Worm (Caenorhabditis elegans): Measurements from ENCODE around the gene clec-135.

DNA sequence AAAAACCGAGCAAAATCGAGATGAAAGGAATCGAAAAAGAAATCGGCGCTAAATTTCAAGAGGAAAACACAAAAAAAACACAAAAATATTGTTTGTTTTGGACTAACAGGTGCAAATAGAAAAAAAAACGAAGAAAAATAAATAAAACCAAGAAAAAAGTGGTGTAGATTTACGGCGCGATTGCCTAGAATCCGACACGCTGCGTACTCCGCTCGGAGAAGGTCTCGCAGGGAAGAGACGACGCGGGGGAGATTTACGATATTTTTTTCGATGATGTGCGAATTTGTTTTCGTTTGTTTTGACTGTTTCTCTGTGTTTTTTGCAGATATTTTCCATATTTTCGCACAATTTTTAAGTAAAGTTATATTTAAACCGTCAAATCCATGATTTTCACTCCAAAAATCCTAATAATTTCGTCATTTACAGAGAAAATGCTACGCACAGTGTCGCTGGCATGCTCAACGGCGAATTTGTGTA, 40.7 kb upstream of the clec-135 start, which contains the start of gene sco-1:
- peak; percentile 95 for TF ChIP-seq egl-27 (tag; optimal IDR thresholded peaks at IDR 0.05)
- peak; percentile 82 for TF ChIP-seq unc-62 (GFP tag; optimal IDR thresholded peaks at IDR 0.05)
- TF ChIP-seq nhr-25 (tag; optimal IDR thresholded peaks at IDR 0.05) = peak; percentile 96
